Fruit fly (Drosophila melanogaster) whole organism, larva: ENCODE data around the gene GstD9.
A peak's percentile ranks its signal among the peaks of the same experiment; 100 is the strongest.

ENCODE experiments used
- noc ChIP-seq: fragments of 200-800 bp; sonication (Bioruptor generic); optimal IDR thresholded peaks from 3 replicates; lab custom pipeline; 2019; ENCODE audit warnings: missing biosample characterization, mild to moderate bottlenecking, missing genetic modification characterization, moderate library complexity

GstD9 gene

DNA sequence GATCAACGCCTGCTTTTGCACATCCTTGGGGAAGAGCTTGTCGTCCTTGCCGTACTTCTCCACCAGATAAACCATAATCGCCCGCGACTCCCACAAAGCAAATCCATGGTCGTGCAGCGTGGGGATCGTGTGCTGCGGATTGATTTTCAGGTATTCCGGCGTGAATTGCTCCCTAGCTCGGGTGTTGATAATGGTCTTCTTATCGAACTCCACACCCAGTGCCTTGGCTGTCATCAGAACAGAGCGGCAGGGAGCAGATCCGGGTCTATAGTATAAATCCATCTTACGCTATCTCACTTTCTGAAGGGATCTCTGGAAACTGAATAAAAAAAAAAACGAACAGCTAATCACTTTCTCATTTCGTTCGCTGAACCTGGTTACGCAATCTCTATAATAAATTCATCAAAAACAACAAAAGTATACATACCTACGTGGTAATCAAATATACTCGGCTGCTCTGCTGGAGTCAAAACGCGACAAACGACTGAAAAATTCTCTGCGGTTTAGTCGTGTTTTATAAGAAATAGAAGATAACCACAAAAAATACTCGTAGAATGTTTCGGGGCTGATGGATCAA lies 2.0 kb downstream of the GstD9 start, which contains the start of gene GstD10:
TSS of gene GstD10 (minus strand) at position 472 of the 577 bp plus-strand sequence.
- peak; percentile 46 for TF ChIP-seq noc (tag; lab: Kevin White, UChicago)

DNA sequence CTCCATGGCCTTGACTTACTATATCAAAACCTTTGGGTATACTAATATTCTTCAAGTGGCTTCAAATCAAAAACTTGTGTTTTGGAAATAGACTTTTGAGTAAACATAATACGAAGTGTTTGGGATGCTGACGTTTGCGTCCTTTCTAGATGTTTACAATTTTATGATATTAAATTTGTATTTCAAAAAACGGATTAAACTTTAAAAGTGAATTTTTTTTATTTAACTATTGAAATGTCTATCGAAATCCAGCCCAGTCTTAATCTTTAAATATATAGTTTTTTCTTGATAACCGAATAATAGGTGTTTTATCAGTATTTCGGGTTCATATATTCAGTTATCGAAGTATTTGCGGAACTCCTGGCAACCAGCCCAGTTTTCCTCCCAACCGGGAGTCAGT lies 2.8 kb downstream of the GstD9 start, which contains the start of gene Tim17a1:
TSS of gene Tim17a1 (minus strand) at position 101 of the 400 bp plus-strand sequence.
- TF ChIP-seq noc (tag; lab: Kevin White, UChicago), result no peak

DNA sequence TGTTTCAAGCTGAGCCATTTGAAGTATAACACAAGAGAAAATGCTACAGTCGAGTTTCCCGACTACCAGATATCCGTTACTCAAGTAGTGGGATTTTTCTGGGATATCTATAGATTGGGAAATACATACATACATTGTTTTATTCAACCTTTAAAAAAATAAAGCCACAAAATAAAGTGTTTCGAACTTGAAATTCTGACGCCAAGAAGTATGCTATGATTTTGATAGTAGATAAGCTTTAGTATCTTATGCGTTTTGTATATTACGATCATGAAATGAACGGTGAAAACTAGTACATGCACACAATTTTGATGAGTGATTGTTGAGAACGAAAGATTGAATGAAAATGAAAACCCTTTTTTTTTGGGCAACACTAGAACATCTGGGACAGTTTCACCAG lies 3.8 kb downstream of the GstD9 start:
- TF ChIP-seq noc (tag; lab: Kevin White, UChicago), result no peak

DNA sequence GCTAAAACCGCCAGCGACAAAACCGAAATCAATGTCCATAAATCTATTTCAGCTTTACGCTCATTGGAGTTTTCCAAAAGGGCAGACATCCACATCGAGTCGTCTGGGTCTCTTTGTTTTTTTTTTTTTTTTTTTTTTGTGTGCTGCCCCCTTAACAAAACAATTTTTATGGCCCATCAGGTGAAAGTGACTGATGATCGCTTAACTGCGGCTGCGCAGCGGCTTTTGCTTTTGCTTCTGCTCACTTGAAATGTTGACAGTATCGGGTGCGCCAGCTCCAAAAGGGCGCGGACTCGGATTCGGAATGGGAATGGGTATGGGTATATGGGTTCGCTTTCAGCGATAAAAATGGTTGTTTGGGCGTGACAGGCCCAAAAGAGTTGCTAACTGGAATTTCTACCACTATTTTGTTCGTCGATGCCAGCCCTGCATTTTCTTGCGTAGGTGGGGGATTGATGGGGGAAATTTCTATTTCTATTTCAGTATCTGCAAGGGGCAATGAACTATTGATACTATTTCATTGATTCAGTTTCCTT lies 5.3 kb downstream of the GstD9 start:
- TF ChIP-seq noc (tag; lab: Kevin White, UChicago), result no peak

DNA sequence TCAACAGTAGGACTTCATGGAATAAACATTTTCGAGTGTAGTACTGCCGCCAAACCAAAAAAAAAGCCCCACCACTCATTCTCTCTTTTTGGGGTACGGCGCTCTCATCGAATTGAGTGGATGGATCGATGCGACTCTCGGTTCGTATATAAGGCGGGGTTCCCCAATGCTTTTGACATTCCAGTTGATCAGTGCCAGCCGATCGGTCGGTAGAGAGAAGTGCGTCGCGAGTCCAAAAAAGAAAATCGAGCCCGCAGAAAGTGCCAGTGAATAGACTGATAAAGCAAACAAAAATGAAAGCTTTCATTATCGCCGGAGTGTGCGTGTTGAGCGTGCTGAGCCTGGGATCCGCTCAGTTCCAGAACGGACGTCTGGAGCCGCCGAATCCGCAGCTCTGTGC lies 7.5 kb downstream of the GstD9 start, which contains the start of gene CG4115:
TSS of gene CG4115 (plus strand) at position 172 of the 400 bp plus-strand sequence.
- no peak for TF ChIP-seq noc (tag; lab: Kevin White, UChicago)

DNA sequence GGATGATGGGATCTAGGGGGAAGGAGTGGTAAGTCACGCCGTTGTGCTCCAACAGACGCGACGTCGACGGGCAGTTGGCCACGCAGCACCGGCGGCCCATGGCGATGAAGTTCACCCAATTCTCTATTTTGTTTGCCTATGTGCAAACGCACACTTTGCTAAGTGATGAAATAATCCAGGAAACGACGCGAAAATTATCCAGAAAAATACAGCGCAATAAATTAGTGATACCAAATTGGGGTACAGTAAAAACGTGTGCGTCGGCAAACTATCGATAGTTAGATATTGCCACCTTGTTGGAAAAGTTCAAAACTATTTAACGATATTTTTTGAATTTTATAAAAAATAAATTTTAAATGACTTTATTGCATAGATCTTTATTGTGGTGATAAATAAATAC lies 11.3 kb downstream of the GstD9 start, which contains the start of gene MBD-R2:
TSS of gene MBD-R2 (minus strand) at position 222 of the 400 bp plus-strand sequence.
- no peak for TF ChIP-seq noc (tag; lab: Kevin White, UChicago)

DNA sequence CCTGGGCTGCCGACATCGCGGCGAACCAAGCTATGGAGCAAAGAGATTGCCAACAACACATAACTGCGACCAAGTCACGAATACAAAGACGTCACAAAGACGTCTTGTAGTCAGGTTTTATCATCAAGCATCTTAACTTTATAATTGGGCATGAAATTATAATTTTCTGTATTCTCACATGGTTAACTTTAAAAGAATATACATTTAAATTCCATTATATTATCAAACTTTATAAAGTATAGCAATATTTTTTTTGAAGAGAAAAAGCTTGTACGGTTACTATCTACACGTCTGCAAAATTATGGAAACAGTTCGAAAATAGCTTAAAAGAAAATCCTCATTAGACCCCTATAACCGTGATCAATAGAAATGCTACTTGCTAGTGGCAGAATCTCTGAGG lies 15.4 kb downstream of the GstD9 start, which contains the start of gene CG10041:
TSS of gene CG10041 (minus strand) at position 101 of the 400 bp plus-strand sequence.
- TF ChIP-seq noc (tag; lab: Kevin White, UChicago), result no peak

DNA sequence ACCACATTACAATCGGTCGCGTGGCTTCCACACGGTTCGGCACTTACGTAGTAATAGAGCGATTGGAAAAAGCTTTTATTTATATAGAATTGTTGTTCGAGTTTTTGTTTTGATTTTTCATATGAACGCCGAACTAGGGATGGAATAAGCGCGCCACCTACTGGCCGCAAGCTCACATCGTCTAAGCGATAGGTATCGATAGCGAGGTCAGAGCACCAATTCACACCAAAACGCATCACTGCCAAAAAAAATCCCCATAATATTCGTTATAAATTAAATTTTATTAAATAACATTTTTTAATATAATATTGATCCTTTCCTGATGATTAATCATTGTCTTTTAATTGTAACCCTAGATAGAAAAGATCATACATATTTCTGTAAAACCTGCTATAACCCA lies 16.9 kb downstream of the GstD9 start, which contains the start of gene CG10038:
TSS of gene CG10038 (minus strand) at position 148 of the 400 bp plus-strand sequence.
- no peak for TF ChIP-seq noc (tag; lab: Kevin White, UChicago)

DNA sequence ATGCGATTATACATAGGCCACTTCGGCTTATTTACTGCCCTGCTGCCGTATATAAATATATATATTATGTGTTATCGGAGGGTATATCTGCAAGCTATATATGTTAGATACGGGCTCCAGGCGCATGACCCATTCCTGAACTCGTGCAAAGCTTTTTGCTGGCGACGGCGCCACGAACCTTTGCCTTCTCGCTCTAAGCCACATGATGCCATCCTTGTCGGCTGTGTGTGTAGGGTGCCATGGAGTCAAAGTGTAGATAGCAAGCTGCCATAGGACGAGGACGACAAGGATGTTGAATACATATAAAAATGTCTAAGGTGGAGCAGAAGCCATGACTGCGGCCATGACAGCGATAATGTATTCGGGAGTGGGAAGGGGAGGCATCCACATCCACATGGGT lies 19.7 kb downstream of the GstD9 start:
- TF ChIP-seq noc (tag; lab: Kevin White, UChicago), result no peak

DNA sequence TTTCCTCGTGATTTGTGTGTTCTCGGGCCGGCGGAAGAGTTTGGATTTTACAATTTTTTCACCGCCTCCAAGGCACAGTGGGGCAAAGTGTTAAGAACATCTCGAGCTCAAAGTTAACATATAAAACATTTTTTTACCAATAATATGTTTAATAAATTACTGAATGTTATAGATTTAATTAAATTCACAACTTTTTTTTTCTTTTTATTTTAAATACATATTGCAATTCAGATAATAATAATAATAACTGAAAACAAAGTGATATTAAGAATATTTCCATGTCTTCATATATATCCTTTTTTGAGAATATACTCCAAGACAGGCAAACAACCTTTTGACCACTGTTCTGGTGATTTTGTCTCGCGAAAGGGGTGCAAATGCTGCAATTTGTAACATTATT lies 21.4 kb downstream of the GstD9 start:
- TF ChIP-seq noc (tag; lab: Kevin White, UChicago), result no peak

DNA sequence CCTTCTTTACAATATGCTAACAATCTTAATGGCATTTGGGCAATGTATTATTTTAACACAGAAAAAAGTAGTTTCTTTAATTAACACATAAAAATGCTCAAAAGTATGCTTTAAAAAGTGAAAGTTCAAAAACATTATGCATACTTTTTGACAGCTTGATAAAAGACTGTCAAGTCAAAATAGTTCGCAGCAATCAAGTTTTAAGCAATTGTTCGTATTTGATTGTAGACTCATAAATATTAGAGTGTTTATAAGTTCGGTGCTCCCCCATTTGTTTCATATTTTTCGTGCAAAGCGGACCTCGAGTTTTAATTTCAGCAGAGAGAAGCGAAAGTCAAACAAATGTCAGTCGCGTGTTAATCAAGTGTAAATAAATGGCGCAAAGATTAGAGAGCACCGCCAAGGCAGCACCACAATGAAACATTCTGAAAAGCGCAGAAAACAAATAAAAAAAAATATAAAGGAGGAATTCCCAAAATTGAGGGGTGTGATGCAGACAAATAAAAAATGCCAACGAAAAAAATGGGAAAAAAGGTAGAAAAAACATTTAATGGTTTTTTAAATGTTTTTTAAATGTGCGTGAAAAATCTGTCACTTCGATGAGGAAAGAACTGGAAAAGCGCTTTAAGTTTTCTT lies 22.3 kb downstream of the GstD9 start:
- TF ChIP-seq noc (tag; lab: Kevin White, UChicago), result no peak

DNA sequence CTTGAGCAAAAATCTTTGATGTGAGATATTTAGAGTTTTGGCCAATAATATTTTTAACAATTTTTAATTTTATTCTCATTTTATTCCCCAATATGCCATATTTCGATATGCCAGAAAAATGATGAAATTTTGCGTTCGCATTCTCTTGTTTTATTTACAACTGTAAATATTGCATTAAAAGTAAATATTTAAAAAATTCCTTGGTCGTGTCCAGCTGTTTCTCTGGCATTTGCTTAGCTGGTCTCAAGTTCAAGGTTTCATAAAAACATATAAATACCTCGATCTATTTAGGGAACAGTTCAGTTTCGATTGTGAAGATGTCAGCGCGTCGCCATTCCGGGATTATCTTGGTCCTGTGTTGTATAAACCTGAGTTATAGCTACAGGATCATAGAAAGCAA lies 26.0 kb downstream of the GstD9 start, which contains the start of gene Sgsf:
TSS of gene Sgsf (plus strand) at position 301 of the 400 bp plus-strand sequence.
- no peak for TF ChIP-seq noc (tag; lab: Kevin White, UChicago)

DNA sequence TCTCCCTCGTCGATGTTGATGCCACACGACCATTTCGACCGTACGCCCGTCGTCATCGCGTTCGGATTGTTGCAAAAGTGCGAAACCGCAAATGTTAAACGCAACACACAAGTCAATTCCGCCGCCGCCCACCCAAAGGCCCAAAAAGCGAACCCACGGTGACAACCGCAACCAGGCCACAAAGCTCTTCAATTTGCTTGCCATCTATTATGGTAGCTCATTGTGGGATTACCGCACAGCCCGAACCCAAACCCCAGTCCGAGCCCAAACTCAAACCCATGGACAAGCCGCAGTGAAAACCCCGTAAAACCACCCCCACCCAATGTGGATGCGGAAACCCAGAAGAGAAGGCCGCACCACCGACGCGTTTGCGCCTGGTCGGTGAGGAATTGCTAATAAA lies 37.5 kb downstream of the GstD9 start:
- no peak for TF ChIP-seq noc (tag; lab: Kevin White, UChicago)

DNA sequence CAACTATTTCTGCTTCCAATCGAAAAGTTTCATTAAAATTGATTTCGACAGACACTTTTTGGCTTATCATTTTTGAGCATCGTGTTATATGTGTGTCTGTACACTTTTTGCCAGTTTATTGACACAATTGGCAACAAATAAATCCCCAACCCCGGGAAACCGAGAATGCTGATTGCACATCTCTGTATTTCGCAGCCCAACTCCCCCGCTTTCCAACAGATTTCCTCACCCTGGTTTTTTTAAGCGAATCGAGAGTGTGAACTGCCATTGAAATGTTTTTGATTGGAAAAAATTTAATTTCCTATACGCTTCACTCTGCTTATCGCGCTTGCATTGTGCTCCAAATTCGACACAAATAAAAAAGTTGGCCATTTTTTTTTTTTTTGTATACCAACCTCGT lies 40.5 kb downstream of the GstD9 start:
- no peak for TF ChIP-seq noc (tag; lab: Kevin White, UChicago)

DNA sequence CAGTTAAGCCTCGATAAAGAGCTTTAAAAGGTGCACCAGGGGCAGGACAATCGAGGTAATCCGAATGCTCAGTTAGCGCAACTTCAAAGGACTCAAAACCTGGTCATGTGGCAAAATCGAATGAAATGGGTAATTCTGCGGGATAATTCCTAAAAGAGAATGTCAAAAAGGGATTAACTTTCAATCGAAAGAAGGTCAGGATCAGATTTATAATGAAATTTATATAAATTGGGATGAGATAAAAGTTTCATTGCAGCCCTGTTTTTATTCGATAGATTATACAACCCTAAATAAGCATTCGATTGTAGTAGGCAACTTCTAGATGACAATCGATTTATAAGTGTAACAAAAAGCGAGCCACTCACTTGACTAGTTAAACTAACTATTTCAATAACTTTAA lies 44.1 kb downstream of the GstD9 start, which contains the start of gene CG10013:
TSS of gene CG10013 (plus strand) at position 301 of the 400 bp plus-strand sequence.
- TF ChIP-seq noc (tag; lab: Kevin White, UChicago), result no peak

DNA sequence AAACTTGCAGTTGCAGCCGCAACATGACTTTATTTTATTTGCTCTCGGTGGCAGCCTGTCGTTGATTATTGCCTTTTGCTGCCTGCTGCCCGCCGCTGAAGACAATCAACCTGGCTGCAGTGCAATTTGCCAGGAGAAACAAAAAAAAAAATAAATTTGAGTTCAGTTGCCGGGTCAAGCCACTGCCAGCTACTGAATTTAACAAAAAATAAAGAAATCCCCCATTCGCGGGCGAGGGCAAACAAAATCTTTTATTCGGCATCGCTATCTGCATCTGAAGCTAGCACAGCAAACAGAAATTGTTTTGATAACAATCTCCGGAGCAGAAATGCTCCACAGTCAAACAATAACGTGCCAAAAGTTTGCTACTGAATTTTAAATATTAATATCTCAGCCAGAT lies 50.0 kb downstream of the GstD9 start:
- no peak for TF ChIP-seq noc (tag; lab: Kevin White, UChicago)
